Worm (Caenorhabditis elegans) whole organism, L2 larva: ENCODE results near the gene F20E11.7.

Experiments
- egl-27 ChIP-seq: sonication (generic microtip); optimal IDR thresholded peaks from 3 replicates; lab custom pipeline; 2017; ENCODE audit warnings: missing biosample characterization, missing genetic modification reagents, missing genetic modification characterization
- elt-1 ChIP-seq: fragments of 150-350 bp; optimal IDR thresholded peaks from 2 replicates; lab custom pipeline; 2014; ENCODE audit warnings: missing biosample characterization, missing genetic modification characterization
- fos-1 ChIP-seq: fragments of 150-350 bp; optimal IDR thresholded peaks from 2 replicates; lab custom pipeline; 2014; ENCODE audit warnings: missing biosample characterization, missing genetic modification characterization
- gmeb-1 ChIP-seq: fragments of 150-350 bp; optimal IDR thresholded peaks from 2 replicates; lab custom pipeline; 2014; ENCODE audit warnings: missing biosample characterization, missing genetic modification characterization
- lin-11 ChIP-seq: fragments of 150-350 bp; sonication (generic microtip); optimal IDR thresholded peaks from 2 replicates; lab custom pipeline; 2014; ENCODE audit warnings: missing biosample characterization, missing genetic modification characterization, inconsistent platforms, mixed read lengths
- mdl-1 ChIP-seq, 2 experiments: fragments of 150-350 bp in 1 of 2; sonication (generic microtip) in 1 of 2; optimal IDR thresholded peaks; 2 replicates each; lab custom pipeline; 2017; ENCODE audit warnings: missing biosample characterization in 2 of 2, missing genetic modification characterization in 2 of 2
- nhr-237 ChIP-seq: fragments of 150-350 bp; optimal IDR thresholded peaks from 2 replicates; lab custom pipeline; 2014; ENCODE audit warnings: missing biosample characterization, missing genetic modification characterization
- nhr-6 ChIP-seq: fragments of 150-350 bp; optimal IDR thresholded peaks from 2 replicates; lab custom pipeline; 2014; ENCODE audit warnings: missing biosample characterization, missing genetic modification characterization
- nhr-77 ChIP-seq: fragments of 150-350 bp; optimal IDR thresholded peaks from 2 replicates; lab custom pipeline; 2014; ENCODE audit warnings: missing biosample characterization, missing genetic modification characterization
- skn-1 ChIP-seq: sonication (generic microtip); optimal IDR thresholded peaks from 2 replicates; lab custom pipeline; 2017; ENCODE audit warnings: missing biosample characterization, missing genetic modification characterization
- zag-1 ChIP-seq: fragments of 150-350 bp; optimal IDR thresholded peaks from 2 replicates; lab custom pipeline; 2014; ENCODE audit warnings: missing biosample characterization, missing genetic modification characterization

DNA sequence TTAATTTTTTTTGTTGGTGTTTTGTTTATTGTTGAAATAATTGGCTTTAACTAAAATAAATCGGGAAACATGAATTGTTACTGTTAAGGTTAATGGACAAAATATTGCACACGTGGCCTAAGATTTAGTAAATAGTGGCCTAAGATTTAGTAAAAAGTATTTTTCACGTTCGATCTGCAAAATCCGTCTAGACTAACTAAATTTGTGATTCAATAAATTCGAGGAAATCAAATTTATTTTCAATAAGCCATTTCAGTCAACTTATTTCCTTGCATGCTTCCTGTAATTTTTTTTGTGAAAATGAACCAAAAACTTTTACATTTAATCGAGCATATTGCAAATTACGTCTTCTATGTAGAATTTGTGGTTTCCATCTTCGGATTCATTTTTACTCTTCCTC lies 2.4 kb downstream of the F20E11.7 start, which contains the start of gene srw-72:
- TF ChIP-seq zag-1 (tag; lab: Kevin White, UChicago) = no peak
- no peak for TF ChIP-seq nhr-237
- TF ChIP-seq skn-1 (tag; lab: Kevin White, UChicago) = no peak
- no peak for TF ChIP-seq nhr-77 (tag; lab: Kevin White, UChicago)
- TF ChIP-seq lin-11 (tag; lab: Kevin White, UChicago) = no peak
- TF ChIP-seq elt-1 (tag; lab: Kevin White, UChicago) = no peak
- TF ChIP-seq nhr-6 (tag; lab: Kevin White, UChicago) = no peak
- no peak for TF ChIP-seq egl-27 (tag; lab: Kevin White, UChicago)
- no peak for TF ChIP-seq mdl-1 (tag; optimal IDR thresholded peaks at IDR 0.05; lab: Kevin White, UChicago)
- no peak for TF ChIP-seq gmeb-1 (tag; lab: Kevin White, UChicago)
- TF ChIP-seq fos-1 = no peak
